Fruit fly (Drosophila melanogaster) whole organism, embryonic: ENCODE measurements around the gene CG17109.

Experiments used
- Adf1 ChIP-seq: fragments of 200-800 bp; sonication (Bioruptor generic); IDR thresholded peaks from 2 replicates; pipeline ENCODE4 v1.3.6; 2022; ENCODE audit warnings: missing biosample characterization, missing genetic modification characterization
- B-H1 ChIP-seq: fragments of 200-800 bp; sonication (Bioruptor generic); IDR thresholded peaks from 3 replicates; pipeline ENCODE4 v1.3.6; 2022; ENCODE audit warnings: missing biosample characterization, missing genetic modification characterization
- Bgb ChIP-seq: fragments of 200-800 bp; sonication (Bioruptor generic); IDR thresholded peaks from 2 replicates; pipeline ENCODE4 v1.3.6; 2022; ENCODE audit warnings: missing biosample characterization, missing genetic modification characterization; ENCODE audit not compliant: partially characterized antibody
- CG10267 ChIP-seq: fragments of 200-800 bp; sonication (Bioruptor generic); optimal IDR thresholded peaks from 2 replicates; lab custom pipeline; 2018; ENCODE audit warnings: missing biosample characterization, mild to moderate bottlenecking, missing genetic modification characterization, moderate library complexity
- CG10274 ChIP-seq: fragments of 200-800 bp; sonication (Bioruptor generic); optimal IDR thresholded peaks from 3 replicates; lab custom pipeline; 2017; ENCODE audit warnings: missing biosample characterization, mild to moderate bottlenecking, missing genetic modification characterization
- CG10959 ChIP-seq: fragments of 200-800 bp; sonication (Bioruptor generic); IDR thresholded peaks from 2 replicates; pipeline ENCODE4 v1.3.6; 2022; ENCODE audit warnings: missing biosample characterization, missing genetic modification characterization
- CG10979 ChIP-seq: fragments of 200-800 bp; sonication (Bioruptor generic); optimal IDR thresholded peaks from 2 replicates; lab custom pipeline; 2018; ENCODE audit warnings: missing biosample characterization, mild to moderate bottlenecking, missing genetic modification characterization, moderate library complexity
- CG11696 ChIP-seq: fragments of 200-800 bp; sonication (Bioruptor generic); IDR thresholded peaks from 2 replicates; pipeline ENCODE4 v1.3.6; 2022; ENCODE audit warnings: missing biosample characterization, missing genetic modification characterization
- CG11723 ChIP-seq: fragments of 200-800 bp; sonication (Bioruptor generic); optimal IDR thresholded peaks from 2 replicates; lab custom pipeline; 2017; ENCODE audit warnings: missing biosample characterization, mild to moderate bottlenecking, missing genetic modification characterization
- CG13424 ChIP-seq: fragments of 200-800 bp; sonication (Bioruptor generic); optimal IDR thresholded peaks from 2 replicates; lab custom pipeline; 2019; ENCODE audit warnings: missing biosample characterization, mild to moderate bottlenecking, missing genetic modification characterization, moderate library complexity
- CG1792 ChIP-seq: fragments of 200-800 bp; sonication (Bioruptor generic); optimal IDR thresholded peaks from 2 replicates; lab custom pipeline; 2016; ENCODE audit warnings: missing biosample characterization, missing genetic modification characterization
- CG18476 ChIP-seq: fragments of 200-800 bp; sonication (Bioruptor generic); optimal IDR thresholded peaks from 2 replicates; lab custom pipeline; 2016; ENCODE audit warnings: missing biosample characterization, mild to moderate bottlenecking, missing genetic modification characterization
- CG30020 ChIP-seq: fragments of 200-800 bp; optimal IDR thresholded peaks from 2 replicates; lab custom pipeline; 2019; ENCODE audit warnings: missing biosample characterization, mild to moderate bottlenecking, missing genetic modification characterization, moderate library complexity
- CG31224 ChIP-seq: fragments of 200-800 bp; sonication (Bioruptor generic); IDR thresholded peaks from 2 replicates; pipeline ENCODE4 v1.3.6; 2022; ENCODE audit warnings: missing biosample characterization, missing genetic modification characterization
- CG3281 ChIP-seq: fragments of 200-800 bp; sonication (Bioruptor generic); optimal IDR thresholded peaks from 3 replicates; lab custom pipeline; 2017; ENCODE audit warnings: missing biosample characterization, mild to moderate bottlenecking, missing genetic modification characterization
- CG4360 ChIP-seq: fragments of 200-800 bp; sonication (Bioruptor generic); IDR thresholded peaks from 2 replicates; pipeline ENCODE4 v1.3.6; 2022; ENCODE audit warnings: missing biosample characterization, missing genetic modification characterization
- CG4617 ChIP-seq: fragments of 200-800 bp; sonication (Bioruptor generic); optimal IDR thresholded peaks from 3 replicates; lab custom pipeline; 2016; ENCODE audit warnings: missing biosample characterization, missing genetic modification characterization, borderline replicate concordance
- CG5953 ChIP-seq: fragments of 200-800 bp; sonication (Bioruptor generic); IDR thresholded peaks from 2 replicates; pipeline ENCODE4 v1.3.6; 2022; ENCODE audit warnings: missing biosample characterization, missing genetic modification characterization
- CG7928 ChIP-seq: fragments of 200-800 bp; sonication (Bioruptor generic); optimal IDR thresholded peaks from 2 replicates; lab custom pipeline; 2017; ENCODE audit warnings: missing biosample characterization, mild to moderate bottlenecking, missing genetic modification characterization
- CG8944 ChIP-seq: fragments of 200-800 bp; sonication (Bioruptor generic); optimal IDR thresholded peaks from 3 replicates; lab custom pipeline; 2016; ENCODE audit warnings: missing biosample characterization, missing genetic modification characterization
- CG9215 ChIP-seq: fragments of 200-800 bp; sonication (Bioruptor generic); IDR thresholded peaks from 2 replicates; pipeline ENCODE4 v1.3.6; 2022; ENCODE audit warnings: missing biosample characterization, missing genetic modification characterization
- Camta ChIP-seq: fragments of 200-800 bp; sonication (Bioruptor generic); optimal IDR thresholded peaks from 2 replicates; lab custom pipeline; 2016; ENCODE audit warnings: missing biosample characterization, missing genetic modification characterization
- Deaf1 ChIP-seq: fragments of 200-800 bp; optimal IDR thresholded peaks from 3 replicates; lab custom pipeline; 2019; ENCODE audit warnings: missing biosample characterization, mild to moderate bottlenecking, missing genetic modification characterization, moderate library complexity
- Fer3 ChIP-seq: fragments of 200-800 bp; sonication (Bioruptor generic); optimal IDR thresholded peaks from 2 replicates; lab custom pipeline; 2018; ENCODE audit warnings: missing biosample characterization, mild to moderate bottlenecking, missing genetic modification characterization, moderate library complexity
- MBD-R2 ChIP-seq: fragments of 200-800 bp; sonication (Bioruptor generic); IDR thresholded peaks from 2 replicates; pipeline ENCODE4 v1.3.6; 2022; ENCODE audit warnings: missing biosample characterization, missing genetic modification characterization
- Ptx1 ChIP-seq: fragments of 200-800 bp; sonication (Bioruptor generic); IDR thresholded peaks from 2 replicates; pipeline ENCODE4 v1.3.6; 2022; ENCODE audit warnings: missing biosample characterization, missing genetic modification characterization
- Ravus ChIP-seq: fragments of 200-800 bp; sonication (Bioruptor generic); IDR thresholded peaks from 2 replicates; pipeline ENCODE4 v1.3.6; 2022; ENCODE audit warnings: missing biosample characterization, missing genetic modification characterization
- Ssrp ChIP-seq: fragments of 200-800 bp; sonication (Bioruptor generic); optimal IDR thresholded peaks from 2 replicates; lab custom pipeline; 2018; ENCODE audit warnings: missing biosample characterization, mild to moderate bottlenecking, missing genetic modification characterization, moderate library complexity
- Usf ChIP-seq: fragments of 200-800 bp; sonication (Bioruptor generic); optimal IDR thresholded peaks from 2 replicates; lab custom pipeline; 2017; ENCODE audit warnings: missing genotype, missing biosample characterization, missing genetic modification characterization
- amos ChIP-seq: fragments of 200-800 bp; sonication (Bioruptor generic); IDR thresholded peaks from 2 replicates; pipeline ENCODE4 v1.3.6; 2022; ENCODE audit warnings: missing biosample characterization, missing genetic modification characterization; ENCODE audit not compliant: partially characterized antibody
- aop ChIP-seq: fragments of 200-800 bp; sonication (Bioruptor generic); IDR thresholded peaks from 2 replicates; pipeline ENCODE4 v1.3.6; 2022; ENCODE audit warnings: missing biosample characterization, missing genetic modification characterization
- btn ChIP-seq: fragments of 200-800 bp; sonication (Bioruptor generic); optimal IDR thresholded peaks from 2 replicates; lab custom pipeline; 2016; ENCODE audit warnings: missing biosample characterization, missing genetic modification characterization
- cas ChIP-seq: fragments of 200-800 bp; sonication (Bioruptor generic); IDR thresholded peaks from 2 replicates; pipeline ENCODE4 v1.3.6; 2022; ENCODE audit warnings: missing biosample characterization, missing genetic modification characterization
- ems ChIP-seq: fragments of 200-800 bp; sonication (Bioruptor generic); optimal IDR thresholded peaks from 3 replicates; lab custom pipeline; 2016; ENCODE audit warnings: missing biosample characterization, missing genetic modification characterization
- en ChIP-seq: fragments of 200-800 bp; sonication (Bioruptor generic); optimal IDR thresholded peaks from 2 replicates; lab custom pipeline; 2016; ENCODE audit warnings: missing biosample characterization, missing genetic modification characterization
- esg ChIP-seq: fragments of 200-800 bp; sonication (Bioruptor generic); conservative IDR thresholded peaks from 2 replicates; pipeline ENCODE4 v1.3.6; 2022; ENCODE audit warnings: missing biosample characterization, missing genetic modification characterization
- eve ChIP-seq, 2 experiments: fragments of >200 bp; optimal IDR thresholded peaks; 2 replicates each; lab custom pipeline; 2017; ENCODE audit warnings: missing biosample characterization in 2 of 2, missing genetic modification characterization in 2 of 2
- ewg ChIP-seq: fragments of 200-800 bp; sonication (Bioruptor generic); optimal IDR thresholded peaks from 3 replicates; lab custom pipeline; 2017; ENCODE audit warnings: mild to moderate bottlenecking, missing biosample characterization, missing genetic modification reagents, missing genetic modification characterization
- fd102C ChIP-seq: fragments of 200-800 bp; sonication (Bioruptor generic); optimal IDR thresholded peaks from 2 replicates; lab custom pipeline; 2018; ENCODE audit warnings: missing biosample characterization, mild to moderate bottlenecking, missing genetic modification characterization, moderate library complexity
- hkb ChIP-seq, 2 experiments: fragments of 200-800 bp in 1 of 2; fragments of >200 bp in 1 of 2; sonication (Bioruptor generic) in 1 of 2; IDR thresholded peaks in 1 of 2; optimal IDR thresholded peaks in 1 of 2; 2 replicates each; pipeline versions ENCODE4 v1.3.6 to Lab custom; 2017 to 2022; ENCODE audit warnings: missing biosample characterization in 1 of 2, missing genetic modification characterization in 1 of 2
- ind ChIP-seq: fragments of 200-800 bp; sonication (Bioruptor generic); optimal IDR thresholded peaks from 3 replicates; lab custom pipeline; 2016; ENCODE audit warnings: missing biosample characterization, missing genetic modification characterization
- insv ChIP-seq, 2 experiments: fragments of 200-800 bp; sonication (Bioruptor generic); optimal IDR thresholded peaks; 3 replicates each; lab custom pipeline; 2016 to 2018; ENCODE audit warnings: missing biosample characterization in 2 of 2, missing genetic modification characterization in 2 of 2
- mld ChIP-seq: fragments of 200-800 bp; sonication (Bioruptor generic); IDR thresholded peaks from 3 replicates; pipeline ENCODE4 v1.3.6; 2022; ENCODE audit warnings: missing biosample characterization, missing genetic modification characterization; ENCODE audit not compliant: partially characterized antibody
- nerfin-2 ChIP-seq: fragments of 200-800 bp; sonication (Bioruptor generic); IDR thresholded peaks from 2 replicates; pipeline ENCODE4 v1.3.6; 2022; ENCODE audit warnings: missing biosample characterization, missing genetic modification characterization; ENCODE audit not compliant: partially characterized antibody
- otp ChIP-seq: fragments of 200-800 bp; sonication (Bioruptor generic); IDR thresholded peaks from 3 replicates; pipeline ENCODE4, ENCODE4 v1.3.6; 2022; ENCODE audit warnings: missing biosample characterization, missing genetic modification characterization
- pb ChIP-seq: fragments of 200-800 bp; sonication (Bioruptor generic); optimal IDR thresholded peaks from 3 replicates; lab custom pipeline; 2016; ENCODE audit warnings: missing biosample characterization, missing genetic modification characterization
- pho ChIP-seq: fragments of 200-800 bp; sonication (Bioruptor generic); optimal IDR thresholded peaks from 2 replicates; lab custom pipeline; 2016; ENCODE audit warnings: missing biosample characterization, missing genetic modification characterization
- stwl ChIP-seq: fragments of 200-800 bp; sonication (Bioruptor generic); optimal IDR thresholded peaks from 3 replicates; lab custom pipeline; 2018; ENCODE audit warnings: missing biosample characterization, mild to moderate bottlenecking, missing genetic modification characterization, moderate library complexity
- sug ChIP-seq: fragments of 200-800 bp; optimal IDR thresholded peaks from 2 replicates; lab custom pipeline; 2019; ENCODE audit warnings: missing biosample characterization, mild to moderate bottlenecking, missing genetic modification characterization, moderate library complexity
- unpg ChIP-seq: fragments of 200-800 bp; sonication (Bioruptor generic); optimal IDR thresholded peaks from 3 replicates; lab custom pipeline; 2018; ENCODE audit warnings: missing biosample characterization, mild to moderate bottlenecking, missing genetic modification characterization, moderate library complexity
- vfl ChIP-seq: fragments of 200-800 bp; sonication (Bioruptor generic); optimal IDR thresholded peaks from 2 replicates; lab custom pipeline; 2016; ENCODE audit warnings: missing biosample characterization, missing genetic modification characterization
- vvl ChIP-seq: fragments of 200-800 bp; sonication (Bioruptor generic); IDR thresholded peaks from 2 replicates; pipeline ENCODE4 v1.3.6; 2022; ENCODE audit warnings: missing biosample characterization, missing genetic modification characterization

The CG17109 gene

DNA sequence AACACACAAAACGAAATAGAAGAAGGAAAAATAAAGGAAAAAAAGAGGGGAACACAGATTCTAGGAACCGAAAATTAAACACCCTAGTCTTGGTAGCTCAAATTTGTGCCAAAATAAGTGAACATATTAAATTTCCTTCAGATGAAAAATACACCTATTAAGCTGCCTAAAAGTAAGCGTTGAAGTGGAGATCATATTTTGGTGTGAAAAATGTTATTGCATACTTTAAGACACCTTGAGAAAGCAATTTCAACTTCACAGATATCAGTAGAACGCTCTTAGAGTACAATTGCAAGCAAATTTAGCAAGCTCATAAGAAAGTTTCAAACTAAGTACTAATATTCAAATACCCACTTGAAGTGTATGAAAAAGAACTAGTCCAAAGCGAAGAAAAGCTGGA lies 15.2 kb downstream of the CG17109 start (continued):
- TF ChIP-seq CG10979 (tag; lab: Kevin White, UChicago) (no peak), Usf (GFP tag; lab: Kevin White, UChicago) (no peak), CG10267 (tag; lab: Kevin White, UChicago) (no peak), CG10959 (no peak), CG1792 (no peak), CG4617 (GFP tag; lab: Kevin White, UChicago) (no peak), CG9215 (GFP tag; lab: Robert Waterston, UW) (0 out of 2 replicates have a peak, but pooled peaks have one; percentile 5), unpg (GFP tag; lab: Kevin White, UChicago) (no peak), Ssrp (tag; lab: Kevin White, UChicago) (no peak), amos (no peak), ewg (GFP tag; lab: Kevin White, UChicago) (no peak), cas (GFP tag; lab: Robert Waterston, UW) (no peak), MBD-R2 (GFP tag; lab: Robert Waterston, UW) (no peak), ind (GFP tag; lab: Kevin White, UChicago) (no peak), Fer3 (tag; lab: Kevin White, UChicago) (peak; percentile 41), CG3281 (GFP tag; lab: Kevin White, UChicago) (peak; percentile 35), eve (GFP tag; optimal IDR thresholded peaks at IDR 0.05; lab: Kevin White, UChicago) (no peak), insv (GFP tag; optimal IDR thresholded peaks at IDR 0.05; lab: Kevin White, UChicago) (no peak), Ravus (GFP tag; lab: Robert Waterston, UW) (no peak), fd102C (no peak), Camta (no peak), vfl (no peak), otp (no peak), CG10274 (GFP tag; lab: Kevin White, UChicago) (no peak), CG11696 (no peak), CG4360 (no peak), hkb (optimal IDR thresholded peaks at IDR 0.05; lab: Kevin White, UChicago) (no peak), hkb (GFP tag; IDR thresholded peaks at IDR 0.05; lab: Robert Waterston, UW) (no peak), CG13424 (tag; lab: Kevin White, UChicago) (peak; percentile 36), CG31224 (GFP tag; lab: Robert Waterston, UW) (no peak), btn (GFP tag; lab: Kevin White, UChicago) (no peak), CG7928 (GFP tag; lab: Kevin White, UChicago) (no peak), esg (GFP tag; lab: Robert Waterston, UW) (no peak), CG5953 (GFP tag; lab: Robert Waterston, UW) (no peak), mld (no peak), CG18476 (no peak), ems (no peak), sug (tag; lab: Kevin White, UChicago) (no peak), CG8944 (GFP tag; lab: Kevin White, UChicago) (no peak), nerfin-2 (GFP tag; lab: Robert Waterston, UW) (no peak), stwl (tag; lab: Kevin White, UChicago) (no peak), Deaf1 (no peak), pb (GFP tag; lab: Kevin White, UChicago) (no peak), vvl (GFP tag; lab: Robert Waterston, UW) (no peak), en (GFP tag; lab: Kevin White, UChicago) (no peak), CG11723 (GFP tag; lab: Kevin White, UChicago) (no peak), B-H1 (no peak), Ptx1 (no peak), Adf1 (GFP tag; lab: Robert Waterston, UW) (no peak), pho (GFP tag; lab: Kevin White, UChicago) (no peak), Bgb (no peak), aop (GFP tag; lab: Robert Waterston, UW) (no peak), CG30020 (tag; lab: Kevin White, UChicago) (no peak)
